Fruit fly (Drosophila melanogaster) whole organism, embryonic: ENCODE measurements around the gene Jhbp3.

Experiments used
- CG10267 ChIP-seq: fragments of 200-800 bp; sonication (Bioruptor generic); optimal IDR thresholded peaks from 2 replicates; lab custom pipeline; 2018; ENCODE audit warnings: missing biosample characterization, mild to moderate bottlenecking, missing genetic modification characterization, moderate library complexity
- CG10274 ChIP-seq: fragments of 200-800 bp; sonication (Bioruptor generic); optimal IDR thresholded peaks from 3 replicates; lab custom pipeline; 2017; ENCODE audit warnings: missing biosample characterization, mild to moderate bottlenecking, missing genetic modification characterization
- CG11504 ChIP-seq: fragments of 200-800 bp; sonication (Bioruptor generic); optimal IDR thresholded peaks from 3 replicates; lab custom pipeline; 2019; ENCODE audit warnings: missing biosample characterization, mild to moderate bottlenecking, missing genetic modification characterization, moderate library complexity
- CG12155 ChIP-seq: fragments of 200-800 bp; sonication (Bioruptor generic); optimal IDR thresholded peaks from 3 replicates; lab custom pipeline; 2016; ENCODE audit warnings: missing biosample characterization, missing genetic modification characterization
- CG1233 ChIP-seq: fragments of 200-800 bp; sonication (Bioruptor generic); optimal IDR thresholded peaks from 4 replicates; lab custom pipeline; 2018; ENCODE audit warnings: missing biosample characterization, mild to moderate bottlenecking, missing genetic modification characterization
- CG13123 ChIP-seq: fragments of 200-800 bp; sonication (Bioruptor generic); optimal IDR thresholded peaks from 2 replicates; lab custom pipeline; 2016; ENCODE audit warnings: missing biosample characterization, missing genetic modification characterization
- CG1603 ChIP-seq: fragments of 200-800 bp; sonication (Bioruptor generic); optimal IDR thresholded peaks from 2 replicates; lab custom pipeline; 2019; ENCODE audit warnings: missing biosample characterization, mild to moderate bottlenecking, missing genetic modification characterization, moderate library complexity
- CG17612 ChIP-seq: fragments of 200-800 bp; sonication (Bioruptor generic); IDR thresholded peaks from 2 replicates; pipeline ENCODE4 v1.3.6; 2022; ENCODE audit warnings: missing biosample characterization, missing genetic modification characterization
- CG18764 ChIP-seq: fragments of 200-800 bp; sonication (Bioruptor generic); optimal IDR thresholded peaks from 3 replicates; lab custom pipeline; 2016; ENCODE audit warnings: missing biosample characterization, missing genetic modification characterization
- CG2712 ChIP-seq: fragments of 200-800 bp; optimal IDR thresholded peaks from 3 replicates; lab custom pipeline; 2019; ENCODE audit warnings: missing biosample characterization, mild to moderate bottlenecking, missing genetic modification characterization, moderate library complexity
- CG4360 ChIP-seq: fragments of 200-800 bp; sonication (Bioruptor generic); IDR thresholded peaks from 2 replicates; pipeline ENCODE4 v1.3.6; 2022; ENCODE audit warnings: missing biosample characterization, missing genetic modification characterization
- CG6791 ChIP-seq: fragments of 200-800 bp; sonication (Bioruptor generic); IDR thresholded peaks from 3 replicates; pipeline ENCODE4 v1.3.6; 2022; ENCODE audit warnings: missing biosample characterization, missing genetic modification characterization; ENCODE audit not compliant: partially characterized antibody
- CG7963 ChIP-seq: fragments of 200-800 bp; sonication (Bioruptor generic); IDR thresholded peaks from 3 replicates; pipeline ENCODE4 v1.3.6; 2022; ENCODE audit warnings: missing biosample characterization, missing genetic modification characterization; ENCODE audit not compliant: partially characterized antibody
- CG8924 ChIP-seq: fragments of 200-800 bp; optimal IDR thresholded peaks from 3 replicates; lab custom pipeline; 2019; ENCODE audit warnings: missing biosample characterization, mild to moderate bottlenecking, missing genetic modification characterization, moderate library complexity
- CG9797 ChIP-seq: fragments of 200-800 bp; sonication (Bioruptor generic); optimal IDR thresholded peaks from 3 replicates; lab custom pipeline; 2018; ENCODE audit warnings: missing biosample characterization, mild to moderate bottlenecking, missing genetic modification characterization
- CoRest ChIP-seq: fragments of 200-800 bp; sonication (Bioruptor generic); optimal IDR thresholded peaks from 3 replicates; lab custom pipeline; 2018; ENCODE audit warnings: missing biosample characterization, mild to moderate bottlenecking, missing genetic modification characterization, moderate library complexity
- D ChIP-seq, 2 experiments: fragments of 200-800 bp in 1 of 2; fragments of >200 bp in 1 of 2; sonication (Bioruptor generic) in 1 of 2; optimal IDR thresholded peaks; 2 replicates in 1 of 2; 3 replicates in 1 of 2; lab custom pipeline; 2017; ENCODE audit warnings: mild to moderate bottlenecking in 1 of 2, missing biosample characterization in 1 of 2, missing genetic modification characterization in 1 of 2, missing genetic modification reagents in 1 of 2
- Drgx ChIP-seq: fragments of 200-800 bp; sonication (Bioruptor generic); IDR thresholded peaks from 2 replicates; pipeline ENCODE4 v1.3.6; 2022; ENCODE audit warnings: missing biosample characterization, missing genetic modification characterization
- Fer2 ChIP-seq: fragments of 200-800 bp; sonication (Bioruptor generic); optimal IDR thresholded peaks from 2 replicates; lab custom pipeline; 2018; ENCODE audit warnings: missing biosample characterization, mild to moderate bottlenecking, missing genetic modification characterization, moderate library complexity
- HLHmδ ChIP-seq: fragments of 200-800 bp; sonication (Bioruptor generic); optimal IDR thresholded peaks from 2 replicates; lab custom pipeline; 2018; ENCODE audit warnings: missing biosample characterization, mild to moderate bottlenecking, missing genetic modification characterization, moderate library complexity
- Hey ChIP-seq: fragments of 200-800 bp; sonication (Bioruptor generic); optimal IDR thresholded peaks from 3 replicates; lab custom pipeline; 2018; ENCODE audit warnings: missing biosample characterization, mild to moderate bottlenecking, missing genetic modification characterization
- Med ChIP-seq: fragments of 200-800 bp; sonication (Bioruptor generic); peaks from one replicate; lab custom pipeline; 2016; ENCODE audit warnings: missing biosample characterization, missing genetic modification characterization, mild to moderate bottlenecking, inconsistent platforms, moderate library complexity
- ac ChIP-seq: fragments of 200-800 bp; sonication (Bioruptor generic); optimal IDR thresholded peaks from 3 replicates; lab custom pipeline; 2017; ENCODE audit warnings: missing biosample characterization, mild to moderate bottlenecking, missing genetic modification characterization
- al ChIP-seq: fragments of 200-800 bp; sonication (Bioruptor generic); IDR thresholded peaks from 2 replicates; pipeline ENCODE4 v1.3.6; 2022; ENCODE audit warnings: missing biosample characterization, missing genetic modification characterization
- aop ChIP-seq: fragments of 200-800 bp; sonication (Bioruptor generic); IDR thresholded peaks from 2 replicates; pipeline ENCODE4 v1.3.6; 2022; ENCODE audit warnings: missing biosample characterization, missing genetic modification characterization
- ara ChIP-seq: fragments of 200-800 bp; sonication (Bioruptor generic); IDR thresholded peaks from 2 replicates; pipeline ENCODE4 v1.3.6; 2022; ENCODE audit warnings: missing biosample characterization, missing genetic modification characterization
- ash1 ChIP-seq: fragments of 200-800 bp; sonication (Bioruptor generic); optimal IDR thresholded peaks from 2 replicates; lab custom pipeline; 2018; ENCODE audit warnings: missing biosample characterization, mild to moderate bottlenecking, missing genetic modification characterization
- bsh ChIP-seq, 2 experiments: fragments of 200-800 bp; sonication (Bioruptor generic); optimal IDR thresholded peaks; 2 replicates each; lab custom pipeline; 2017 to 2018; ENCODE audit warnings: mild to moderate bottlenecking in 2 of 2, missing biosample characterization in 2 of 2, missing genetic modification characterization in 2 of 2, moderate library complexity in 1 of 2
- cad ChIP-seq: fragments of >200 bp; optimal IDR thresholded peaks from 2 replicates; lab custom pipeline; 2017; ENCODE audit warnings: missing biosample characterization, missing genetic modification characterization
- chinmo ChIP-seq: fragments of 200-800 bp; sonication (Bioruptor generic); IDR thresholded peaks from 4 replicates; pipeline ENCODE4 v1.3.6; 2022; ENCODE audit warnings: missing biosample characterization, missing genetic modification characterization; ENCODE audit not compliant: partially characterized antibody
- croc ChIP-seq: fragments of 200-800 bp; sonication (Bioruptor generic); conservative IDR thresholded peaks from 3 replicates; pipeline ENCODE4 v1.3.6; 2022; ENCODE audit warnings: missing biosample characterization, missing genetic modification characterization
- crol ChIP-seq: fragments of 200-800 bp; sonication (Bioruptor generic); IDR thresholded peaks from 2 replicates; pipeline ENCODE4 v1.3.6; 2022; ENCODE audit warnings: missing biosample characterization, missing genetic modification characterization
- emc ChIP-seq: fragments of 200-800 bp; sonication (Bioruptor generic); optimal IDR thresholded peaks from 2 replicates; lab custom pipeline; 2016; ENCODE audit warnings: missing biosample characterization, missing genetic modification characterization
- hkb ChIP-seq, 2 experiments: fragments of 200-800 bp in 1 of 2; fragments of >200 bp in 1 of 2; sonication (Bioruptor generic) in 1 of 2; IDR thresholded peaks in 1 of 2; optimal IDR thresholded peaks in 1 of 2; 2 replicates each; pipeline versions ENCODE4 v1.3.6 to Lab custom; 2017 to 2022; ENCODE audit warnings: missing biosample characterization in 1 of 2, missing genetic modification characterization in 1 of 2
- jing ChIP-seq: fragments of 200-800 bp; sonication (Bioruptor generic); optimal IDR thresholded peaks from 2 replicates; lab custom pipeline; 2018; ENCODE audit warnings: missing biosample characterization, mild to moderate bottlenecking, missing genetic modification characterization
- lola ChIP-seq, 3 experiments: fragments of >200 bp in 2 of 3; fragments of 200-800 bp in 1 of 3; sonication (Bioruptor generic) in 1 of 3; optimal IDR thresholded peaks; 2 replicates each; lab custom pipeline; 2017 to 2019; ENCODE audit warnings: missing biosample characterization in 3 of 3, missing genetic modification characterization in 3 of 3, mild to moderate bottlenecking in 1 of 3, moderate library complexity in 1 of 3
- nerfin-1 ChIP-seq: fragments of 200-800 bp; sonication (Bioruptor generic); optimal IDR thresholded peaks from 3 replicates; lab custom pipeline; 2019; ENCODE audit warnings: missing biosample characterization, mild to moderate bottlenecking, missing genetic modification characterization, moderate library complexity
- onecut ChIP-seq: fragments of 200-800 bp; sonication (Bioruptor generic); IDR thresholded peaks from 2 replicates; pipeline ENCODE4 v1.3.6; 2022; ENCODE audit warnings: missing biosample characterization, missing genetic modification characterization
- pfk ChIP-seq: fragments of 200-800 bp; sonication (Bioruptor generic); optimal IDR thresholded peaks from 2 replicates; lab custom pipeline; 2018; ENCODE audit warnings: missing biosample characterization, mild to moderate bottlenecking, missing genetic modification characterization, moderate library complexity
- pros ChIP-seq: fragments of 200-800 bp; sonication (Bioruptor generic); optimal IDR thresholded peaks from 3 replicates; lab custom pipeline; 2019; ENCODE audit warnings: missing biosample characterization, mild to moderate bottlenecking, missing genetic modification characterization, moderate library complexity
- sens-2 ChIP-seq: fragments of 200-800 bp; sonication (Bioruptor generic); IDR thresholded peaks from 2 replicates; pipeline ENCODE4 v1.3.6; 2022; ENCODE audit warnings: missing biosample characterization, missing genetic modification characterization
- sim ChIP-seq: fragments of 200-800 bp; sonication (Bioruptor generic); IDR thresholded peaks from 2 replicates; pipeline ENCODE4 v1.3.6; 2022; ENCODE audit warnings: missing biosample characterization, missing genetic modification characterization
- sqz ChIP-seq: fragments of 200-800 bp; sonication (Bioruptor generic); optimal IDR thresholded peaks from 3 replicates; lab custom pipeline; 2018; ENCODE audit warnings: missing biosample characterization, mild to moderate bottlenecking, missing genetic modification characterization
- ssp ChIP-seq: fragments of 200-800 bp; sonication (Bioruptor generic); IDR thresholded peaks from 2 replicates; pipeline ENCODE4 v1.3.6; 2022; ENCODE audit warnings: missing biosample characterization, missing genetic modification characterization
- tio ChIP-seq: fragments of 200-800 bp; sonication (Bioruptor generic); optimal IDR thresholded peaks from 2 replicates; lab custom pipeline; 2017; ENCODE audit warnings: missing biosample characterization, missing genetic modification characterization, inconsistent platforms
- vnd ChIP-seq: fragments of 200-800 bp; sonication (Bioruptor generic); IDR thresholded peaks from 3 replicates; pipeline ENCODE4 v1.3.6; 2022; ENCODE audit warnings: missing biosample characterization, missing genetic modification characterization; ENCODE audit not compliant: partially characterized antibody

The Jhbp3 gene

DNA sequence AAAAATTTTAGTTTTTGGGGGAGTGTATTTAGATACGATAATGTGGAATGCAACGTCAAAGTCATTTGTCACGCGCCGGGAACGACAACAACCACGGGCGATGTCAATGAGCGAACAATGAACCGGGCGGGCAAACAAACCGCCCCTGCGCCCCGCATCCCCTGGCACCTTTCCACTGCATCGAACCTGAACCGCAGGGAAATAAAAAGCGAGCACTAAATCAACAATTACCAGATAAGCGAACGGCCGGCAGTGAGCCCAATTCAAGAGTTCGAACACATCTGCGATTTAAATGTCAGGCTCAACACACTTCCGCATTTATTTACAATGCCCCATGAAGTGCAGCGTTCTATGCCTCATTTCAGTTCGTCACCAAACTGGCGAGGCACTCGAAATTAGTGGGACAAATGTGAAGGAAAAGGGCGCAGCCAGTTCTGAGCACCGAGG is 41.5 kb upstream of the Jhbp3 start (continued):
- TF ChIP-seq CG6791 (no peak), CG10274 (no peak), HLHmδ (peak; percentile 93), nerfin-1 (tag; lab: Kevin White, UChicago) (peak; percentile 55), hkb (optimal IDR thresholded peaks at IDR 0.05; lab: Kevin White, UChicago) (no peak), hkb (GFP tag; IDR thresholded peaks at IDR 0.05; lab: Robert Waterston, UW) (0 out of 2 replicates have a peak, but pooled peaks have one; percentile 12), emc (GFP tag; lab: Kevin White, UChicago) (no peak), CG17612 (GFP tag; lab: Robert Waterston, UW) (no peak), CG4360 (GFP tag; lab: Robert Waterston, UW) (peak; percentile 96), sim (GFP tag; lab: Robert Waterston, UW) (0 out of 2 replicates have a peak, but pooled peaks have one; percentile 47), sens-2 (GFP tag; lab: Robert Waterston, UW) (no peak), CG7963 (no peak), D (optimal IDR thresholded peaks at IDR 0.05; lab: Kevin White, UChicago) (no peak), D (GFP tag; optimal IDR thresholded peaks at IDR 0.05; lab: Kevin White, UChicago) (peak; percentile 29), CG9797 (no peak), Med (GFP tag; lab: Kevin White, UChicago) (peak; percentile 76), pfk (GFP tag; lab: Kevin White, UChicago) (no peak), Hey (tag; lab: Kevin White, UChicago) (peak; percentile 72), CG8924 (no peak), ara (GFP tag; lab: Robert Waterston, UW) (peak; percentile 53; the same call in 1 of the 2 replicates), Drgx (GFP tag; lab: Robert Waterston, UW) (0 out of 2 replicates have a peak, but pooled peaks have one; percentile 21), vnd (peak; percentile 19; the same call in 1 of the 3 replicates), aop (0 out of 2 replicates have a peak, but pooled peaks have one; percentile 47), chinmo (GFP tag; lab: Robert Waterston, UW) (0 out of 4 replicates have a peak, but pooled peaks have one; percentile 41), CG13123 (GFP tag; lab: Kevin White, UChicago) (no peak), sqz (GFP tag; lab: Kevin White, UChicago) (peak; percentile 30), bsh (GFP tag; optimal IDR thresholded peaks at IDR 0.05; lab: Kevin White, UChicago) (no peak), lola (GFP tag; optimal IDR thresholded peaks at IDR 0.05; lab: Kevin White, UChicago) (no peak), onecut (GFP tag; lab: Robert Waterston, UW) (peak; percentile 48), ash1 (peak; percentile 32), CG10267 (no peak), CG12155 (GFP tag; lab: Kevin White, UChicago) (no peak), CG2712 (tag; lab: Kevin White, UChicago) (no peak), CoRest (no peak), al (GFP tag; lab: Robert Waterston, UW) (no peak), crol (GFP tag; lab: Robert Waterston, UW) (peak; percentile 97), ssp (0 out of 2 replicates have a peak, but pooled peaks have one; percentile 11), cad (peak; percentile 33), pros (GFP tag; lab: Kevin White, UChicago) (peak; percentile 91), CG1233 (GFP tag; lab: Kevin White, UChicago) (no peak), CG1603 (tag; lab: Kevin White, UChicago) (peak; percentile 13), croc (no peak), CG11504 (tag; lab: Kevin White, UChicago) (no peak), Fer2 (tag; lab: Kevin White, UChicago) (no peak), CG18764 (no peak), tio (GFP tag; lab: Kevin White, UChicago) (no peak), jing (no peak), ac (GFP tag; lab: Kevin White, UChicago) (peak; percentile 26)
